Worm (Caenorhabditis elegans) whole organism, L2 larva: ENCODE measurements around the gene nhr-184.

ENCODE experiments used
- F13H6.1 ChIP-seq: sonication (generic microtip); optimal IDR thresholded peaks from 2 replicates; lab custom pipeline; 2016; ENCODE audit warnings: missing genetic modification characterization, missing compliant biosample characterization
- R02D3.7 ChIP-seq: fragments of 150-350 bp; optimal IDR thresholded peaks from 2 replicates; lab custom pipeline; 2014; ENCODE audit warnings: missing biosample characterization, missing genetic modification characterization
- alr-1 ChIP-seq: fragments of 150-350 bp; optimal IDR thresholded peaks from 2 replicates; lab custom pipeline; 2014; ENCODE audit warnings: missing biosample characterization, missing genetic modification characterization
- ama-1 ChIP-seq: fragments of 150-350 bp; optimal IDR thresholded peaks from 2 replicates; lab custom pipeline; 2018; ENCODE audit warnings: inconsistent platforms
- blmp-1 ChIP-seq: sonication (generic microtip); optimal IDR thresholded peaks from 2 replicates; lab custom pipeline; 2017; ENCODE audit warnings: missing genetic modification characterization, mild to moderate bottlenecking, missing compliant biosample characterization, antibody characterized with exemption, moderate library complexity; ENCODE audit not compliant: insufficient read depth
- ceh-16 ChIP-seq: fragments of 150-350 bp; optimal IDR thresholded peaks from 2 replicates; lab custom pipeline; 2014; ENCODE audit warnings: missing biosample characterization, missing genetic modification characterization
- crh-2 ChIP-seq: sonication (generic microtip); optimal IDR thresholded peaks from 2 replicates; lab custom pipeline; 2017; ENCODE audit warnings: missing biosample characterization, missing genetic modification characterization
- dmd-4 ChIP-seq: sonication (generic microtip); optimal IDR thresholded peaks from 2 replicates; lab custom pipeline; 2017; ENCODE audit warnings: missing biosample characterization, missing genetic modification characterization
- egl-27 ChIP-seq: sonication (generic microtip); optimal IDR thresholded peaks from 3 replicates; lab custom pipeline; 2017; ENCODE audit warnings: missing biosample characterization, missing genetic modification reagents, missing genetic modification characterization
- elt-1 ChIP-seq: fragments of 150-350 bp; optimal IDR thresholded peaks from 2 replicates; lab custom pipeline; 2014; ENCODE audit warnings: missing biosample characterization, missing genetic modification characterization
- elt-3 ChIP-seq: sonication (generic microtip); optimal IDR thresholded peaks from 2 replicates; lab custom pipeline; 2017; ENCODE audit warnings: missing biosample characterization, missing genetic modification characterization
- fos-1 ChIP-seq: fragments of 150-350 bp; optimal IDR thresholded peaks from 2 replicates; lab custom pipeline; 2014; ENCODE audit warnings: missing biosample characterization, missing genetic modification characterization
- gmeb-1 ChIP-seq: fragments of 150-350 bp; optimal IDR thresholded peaks from 2 replicates; lab custom pipeline; 2014; ENCODE audit warnings: missing biosample characterization, missing genetic modification characterization
- lin-13 ChIP-seq: fragments of 150-350 bp; optimal IDR thresholded peaks from 2 replicates; lab custom pipeline; 2014; ENCODE audit warnings: missing biosample characterization, missing genetic modification reagents, missing genetic modification characterization
- lin-39 ChIP-seq: fragments of 150-350 bp; optimal IDR thresholded peaks from 2 replicates; lab custom pipeline; 2014; ENCODE audit warnings: missing biosample characterization, missing genetic modification reagents, missing genetic modification characterization
- mab-5 ChIP-seq: fragments of 150-350 bp; optimal IDR thresholded peaks from 2 replicates; lab custom pipeline; 2014; ENCODE audit warnings: missing biosample characterization, missing genetic modification characterization
- mdl-1 ChIP-seq, 2 experiments: fragments of 150-350 bp in 1 of 2; sonication (generic microtip) in 1 of 2; optimal IDR thresholded peaks; 2 replicates each; lab custom pipeline; 2017; ENCODE audit warnings: missing biosample characterization in 2 of 2, missing genetic modification characterization in 2 of 2
- nhr-10 ChIP-seq: sonication (generic microtip); optimal IDR thresholded peaks from 2 replicates; lab custom pipeline; 2017; ENCODE audit warnings: missing biosample characterization, missing genetic modification characterization
- nhr-129 ChIP-seq: fragments of 150-350 bp; optimal IDR thresholded peaks from 2 replicates; lab custom pipeline; 2014; ENCODE audit warnings: missing biosample characterization, missing genetic modification characterization
- nhr-21 ChIP-seq: fragments of 150-350 bp; optimal IDR thresholded peaks from 2 replicates; lab custom pipeline; 2014; ENCODE audit warnings: missing biosample characterization, missing genetic modification characterization
- nhr-23 ChIP-seq: fragments of 150-350 bp; optimal IDR thresholded peaks from 2 replicates; lab custom pipeline; 2014; ENCODE audit warnings: missing biosample characterization, missing genetic modification reagents, missing genetic modification characterization
- nhr-237 ChIP-seq: fragments of 150-350 bp; optimal IDR thresholded peaks from 2 replicates; lab custom pipeline; 2014; ENCODE audit warnings: missing biosample characterization, missing genetic modification characterization
- nhr-6 ChIP-seq: fragments of 150-350 bp; optimal IDR thresholded peaks from 2 replicates; lab custom pipeline; 2014; ENCODE audit warnings: missing biosample characterization, missing genetic modification characterization
- nhr-77 ChIP-seq: fragments of 150-350 bp; optimal IDR thresholded peaks from 2 replicates; lab custom pipeline; 2014; ENCODE audit warnings: missing biosample characterization, missing genetic modification characterization
- peb-1 ChIP-seq: fragments of 150-350 bp; optimal IDR thresholded peaks from 2 replicates; lab custom pipeline; 2014; ENCODE audit warnings: missing biosample characterization, missing genetic modification characterization
- sem-4 ChIP-seq: fragments of 150-350 bp; optimal IDR thresholded peaks from 2 replicates; lab custom pipeline; 2014; ENCODE audit warnings: missing biosample characterization, missing genetic modification reagents, missing genetic modification characterization
- skn-1 ChIP-seq: sonication (generic microtip); optimal IDR thresholded peaks from 2 replicates; lab custom pipeline; 2017; ENCODE audit warnings: missing biosample characterization, missing genetic modification characterization
- sma-3 ChIP-seq: sonication (generic microtip); optimal IDR thresholded peaks from 2 replicates; lab custom pipeline; 2016; ENCODE audit warnings: missing genetic modification reagents, missing genetic modification characterization, missing compliant biosample characterization
- sma-9 ChIP-seq, 2 experiments: fragments of 150-350 bp in 1 of 2; sonication (generic microtip) in 1 of 2; optimal IDR thresholded peaks; 2 replicates each; lab custom pipeline; 2014 to 2016; ENCODE audit warnings: missing genetic modification characterization in 2 of 2, mild to moderate bottlenecking in 1 of 2, missing biosample characterization in 1 of 2, missing compliant biosample characterization in 1 of 2, missing genetic modification reagents in 1 of 2, moderate library complexity in 1 of 2
- unc-55 ChIP-seq: fragments of 150-350 bp; sonication (generic microtip); optimal IDR thresholded peaks from 3 replicates; lab custom pipeline; 2014; ENCODE audit warnings: missing biosample characterization, missing genetic modification reagents, missing genetic modification characterization
- unc-62 ChIP-seq: fragments of 150-350 bp; optimal IDR thresholded peaks from 2 replicates; lab custom pipeline; 2014; ENCODE audit warnings: missing biosample characterization, missing genetic modification reagents, missing genetic modification characterization
- zag-1 ChIP-seq: fragments of 150-350 bp; optimal IDR thresholded peaks from 2 replicates; lab custom pipeline; 2014; ENCODE audit warnings: missing biosample characterization, missing genetic modification characterization

nhr-184 gene

DNA sequence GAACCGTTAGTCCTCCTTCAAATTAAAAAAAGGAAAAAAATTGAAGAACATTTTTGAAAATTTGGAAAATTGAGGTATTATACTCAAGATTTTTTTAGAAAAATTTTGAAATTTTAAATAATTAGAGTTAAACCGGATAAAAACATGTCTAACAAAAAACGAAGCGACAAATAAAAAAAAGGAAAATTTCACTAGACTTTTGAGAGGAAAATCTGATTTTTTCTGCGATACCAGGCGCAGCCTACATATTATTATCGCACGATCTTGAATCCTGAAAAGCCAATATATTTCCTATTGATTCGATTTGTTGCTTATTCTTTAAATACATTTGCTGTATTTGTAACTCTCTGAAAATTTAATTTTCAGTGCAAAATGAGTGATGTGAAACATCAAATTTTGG lies 1.1 kb upstream of the nhr-184 start, which contains the start of gene nstp-8:
Gene nstp-8 (plus strand): TSS at position 301 of the 400 bp plus-strand sequence.
- TF ChIP-seq nhr-21 (tag; lab: Kevin White, UChicago) (no peak), elt-3 (tag; lab: Kevin White, UChicago) (no peak), nhr-10 (tag; lab: Kevin White, UChicago) (no peak), crh-2 (tag; lab: Kevin White, UChicago) (no peak), lin-13 (no peak), egl-27 (tag; lab: Kevin White, UChicago) (no peak), skn-1 (tag; lab: Kevin White, UChicago) (no peak), unc-62 (GFP tag; lab: Kevin White, UChicago) (no peak), sma-9 (GFP tag; optimal IDR thresholded peaks at IDR 0.05; lab: Kevin White, UChicago) (no peak), sma-9 (tag; optimal IDR thresholded peaks at IDR 0.05; lab: Kevin White, UChicago) (no peak), mab-5 (no peak), nhr-77 (tag; lab: Kevin White, UChicago) (no peak)
- TF ChIP-seq, all 48 proteins: peak for 0

DNA sequence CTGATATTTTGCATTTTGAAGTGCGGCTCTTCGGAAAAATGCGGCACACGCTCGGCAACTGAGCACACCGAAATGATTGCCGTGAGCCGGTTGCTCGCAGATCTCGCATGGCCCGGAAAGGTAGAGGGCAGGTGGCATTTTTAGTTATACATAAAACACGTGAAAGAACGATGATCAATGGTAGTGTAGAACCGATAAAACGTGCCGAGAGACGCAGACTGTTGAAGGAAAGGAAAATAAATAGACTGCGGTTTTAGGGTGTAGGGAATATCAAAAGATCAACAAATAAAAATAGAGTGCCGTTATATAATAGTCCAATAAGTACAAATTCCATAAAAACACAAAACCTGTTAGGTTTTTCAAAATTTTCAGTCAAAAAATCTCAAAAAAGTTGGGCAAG lies 2.3 kb downstream of the nhr-184 start, which contains the start of gene nhr-133:
Gene nhr-133 (minus strand): TSS at position 183 of the 400 bp plus-strand sequence.
- TF ChIP-seq mdl-1 (tag; optimal IDR thresholded peaks at IDR 0.05; lab: Kevin White, UChicago) = no peak
- TF ChIP-seq ceh-16 = no peak
- TF ChIP-seq fos-1 (tag; lab: Kevin White, UChicago) = peak; percentile 23
- TF ChIP-seq gmeb-1 = no peak
- TF ChIP-seq ama-1 (lab: Kevin White, UChicago) = no peak
- TF ChIP-seq alr-1 (tag; lab: Kevin White, UChicago) = no peak
- TF ChIP-seq crh-2 (tag; lab: Kevin White, UChicago) = peak; percentile 38
- TF ChIP-seq F13H6.1 (tag; lab: Kevin White, UChicago) = peak; percentile 3
- TF ChIP-seq nhr-129 = peak; percentile 7
- no peak for TF ChIP-seq lin-39
- no peak for TF ChIP-seq skn-1 (tag; lab: Kevin White, UChicago)
- TF ChIP-seq nhr-23 = no peak
- no peak for TF ChIP-seq egl-27 (tag; lab: Kevin White, UChicago)
- TF ChIP-seq nhr-6 (tag; lab: Kevin White, UChicago) = no peak
- TF ChIP-seq sma-9 (GFP tag; optimal IDR thresholded peaks at IDR 0.05; lab: Kevin White, UChicago) = peak; percentile 73
- no peak for TF ChIP-seq sma-9 (tag; optimal IDR thresholded peaks at IDR 0.05; lab: Kevin White, UChicago)

DNA sequence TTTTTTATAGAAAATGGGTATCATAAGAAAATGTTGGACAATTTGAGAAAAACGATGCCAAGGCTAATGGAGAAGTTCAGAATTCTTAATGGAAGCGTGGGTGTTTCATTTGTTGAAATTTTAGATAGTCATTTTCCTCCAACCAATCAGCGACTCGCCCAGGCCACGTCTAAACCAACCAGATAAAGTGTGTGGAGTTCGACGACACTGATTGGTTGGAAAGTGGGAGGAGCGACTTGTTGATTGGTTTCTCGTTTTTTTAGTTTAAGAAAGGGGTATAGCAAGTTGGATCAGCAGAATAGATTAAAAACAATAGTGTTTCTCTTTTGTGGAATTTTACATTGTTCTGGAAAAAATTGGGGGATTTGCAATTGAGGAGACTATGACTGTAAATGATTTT lies 6.8 kb downstream of the nhr-184 start:
- TF ChIP-seq mab-5 = no peak
- no peak for TF ChIP-seq blmp-1 (tag; lab: Kevin White, UChicago)
- no peak for TF ChIP-seq egl-27 (tag; lab: Kevin White, UChicago)
- TF ChIP-seq F13H6.1 (tag; lab: Kevin White, UChicago) = no peak

DNA sequence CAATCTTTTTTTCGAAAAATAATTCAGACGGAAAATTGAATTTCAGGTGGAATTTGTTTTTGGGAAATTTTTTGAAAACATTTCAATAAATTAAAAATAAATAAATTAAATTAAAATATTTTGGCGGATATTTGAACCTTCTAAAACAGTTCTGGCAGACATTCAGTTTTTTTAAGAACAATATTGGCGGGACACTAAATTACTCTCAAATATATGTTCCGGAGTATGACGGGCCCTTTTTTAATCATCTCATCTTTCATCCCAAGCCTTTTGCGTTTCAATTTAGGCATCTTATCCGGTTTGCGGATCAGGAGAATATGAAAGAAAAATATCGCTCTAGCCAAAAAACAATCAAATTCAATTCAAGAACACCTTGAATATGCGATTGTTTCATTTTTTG lies 7.5 kb downstream of the nhr-184 start, which contains the start of gene svh-11:
Gene svh-11 (plus strand): TSS at position 301 of the 400 bp plus-strand sequence.
- TF ChIP-seq fos-1 (tag; lab: Kevin White, UChicago) = no peak
- no peak for TF ChIP-seq sma-9 (GFP tag; optimal IDR thresholded peaks at IDR 0.05; lab: Kevin White, UChicago)
- TF ChIP-seq sma-9 (tag; optimal IDR thresholded peaks at IDR 0.05; lab: Kevin White, UChicago) = no peak
- no peak for TF ChIP-seq unc-55
- no peak for TF ChIP-seq alr-1 (tag; lab: Kevin White, UChicago)
- no peak for TF ChIP-seq nhr-21 (tag; lab: Kevin White, UChicago)
- TF ChIP-seq nhr-237 (tag; lab: Kevin White, UChicago) = no peak
- no peak for TF ChIP-seq R02D3.7 (tag; lab: Kevin White, UChicago)
- no peak for TF ChIP-seq nhr-129
- no peak for TF ChIP-seq nhr-6 (tag; lab: Kevin White, UChicago)
- no peak for TF ChIP-seq F13H6.1 (tag; lab: Kevin White, UChicago)
- TF ChIP-seq, all 48 proteins: peak for 0

DNA sequence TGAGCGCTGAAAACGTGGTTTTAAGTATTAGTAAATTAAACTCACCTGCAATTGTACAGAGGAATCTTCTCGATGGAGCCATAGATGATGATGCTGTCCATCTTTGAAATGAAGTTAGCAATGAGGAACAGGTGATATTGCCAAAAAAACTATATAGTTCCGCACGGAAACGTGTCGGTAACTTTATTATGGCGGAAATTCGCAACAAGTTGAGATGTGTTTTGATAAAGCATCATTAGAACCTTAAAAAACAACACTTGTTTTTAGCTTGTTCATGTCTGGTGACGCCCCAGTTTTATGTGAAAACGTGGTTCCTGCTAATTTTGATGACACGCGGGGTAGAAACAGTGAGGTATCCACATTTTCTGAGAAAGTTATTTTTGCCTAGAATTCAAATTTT lies 8.1 kb downstream of the nhr-184 start, which contains the start of gene srt-40:
Gene srt-40 (minus strand): TSS at position 101 of the 400 bp plus-strand sequence.
- TF ChIP-seq nhr-6 (tag; lab: Kevin White, UChicago) = no peak
- TF ChIP-seq elt-1 = no peak
- TF ChIP-seq peb-1 (tag; lab: Kevin White, UChicago) = no peak
- TF ChIP-seq sma-3 = no peak
- TF ChIP-seq lin-39 = no peak
- TF ChIP-seq sma-9 (GFP tag; optimal IDR thresholded peaks at IDR 0.05; lab: Kevin White, UChicago) = no peak
- no peak for TF ChIP-seq sma-9 (tag; optimal IDR thresholded peaks at IDR 0.05; lab: Kevin White, UChicago)
- no peak for TF ChIP-seq zag-1
- TF ChIP-seq sem-4 = no peak
- no peak for TF ChIP-seq lin-13
- no peak for TF ChIP-seq blmp-1 (tag; lab: Kevin White, UChicago)
- no peak for TF ChIP-seq dmd-4 (tag; lab: Kevin White, UChicago)
- TF ChIP-seq, all 48 proteins: peak for 0
